Fruit fly (Drosophila melanogaster): ENCODE data around the gene CG17746.
A peak's percentile ranks its signal among the peaks of the same experiment; 100 is the strongest.

The CG17746 gene

DNA sequence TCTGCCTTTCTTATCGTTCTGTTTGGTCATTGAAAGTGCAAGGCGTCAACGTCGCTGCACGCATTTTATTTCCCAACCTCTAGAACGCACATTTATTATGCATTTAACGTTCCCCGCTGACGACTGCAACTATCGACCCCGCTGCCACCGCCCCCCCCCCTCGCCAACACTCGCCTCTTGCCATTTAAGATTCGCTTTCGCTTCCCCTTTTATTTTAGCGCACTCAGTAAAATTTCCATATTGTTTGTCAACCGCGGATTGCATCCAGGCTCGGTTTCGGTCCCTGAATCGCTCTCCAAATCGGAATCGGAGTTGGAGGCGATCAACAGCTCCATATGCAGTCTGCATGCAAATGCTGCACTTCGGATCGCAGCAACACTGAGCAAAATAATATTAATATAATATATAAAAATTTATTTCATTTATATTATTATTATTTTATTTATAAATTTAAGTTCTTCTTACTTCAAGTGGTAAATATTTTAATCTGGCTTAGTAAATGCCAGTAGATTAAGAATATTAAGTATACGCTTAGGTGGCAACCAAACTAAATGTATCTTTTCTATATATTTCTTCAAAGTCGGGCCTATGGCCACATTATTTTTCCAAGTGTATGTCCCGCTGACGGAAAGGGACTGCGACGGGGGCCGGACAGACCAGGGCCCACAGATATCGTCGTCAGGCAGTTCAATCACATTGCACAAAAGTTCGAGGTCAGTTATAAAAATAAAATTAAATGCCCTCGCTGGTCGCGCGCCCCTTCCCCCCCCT lies 1.4 kb upstream of the CG17746 start (continued):
- no peak for TF ChIP-seq CG18011 (GFP tag; optimal IDR thresholded peaks at IDR 0.05)
- no peak for TF ChIP-seq ab (GFP tag; optimal IDR thresholded peaks at IDR 0.05)
- no peak for TF ChIP-seq tna (GFP tag; IDR thresholded peaks at IDR 0.05; ENCODE audit: partially characterized antibody)
- peak; percentile 45 for TF ChIP-seq CG18262 (tag; optimal IDR thresholded peaks at IDR 0.05)
- no peak for TF ChIP-seq CG4707 (GFP tag; optimal IDR thresholded peaks at IDR 0.05)
- 0 out of 3 replicates have a peak, but pooled peaks have one; percentile 32 for TF ChIP-seq CG17361 (GFP tag; IDR thresholded peaks at IDR 0.05)
- TF ChIP-seq pzg (GFP tag; optimal IDR thresholded peaks at IDR 0.05): no peak
- 0 out of 2 replicates have a peak, but pooled peaks have one; percentile 30 for TF ChIP-seq seq (GFP tag; IDR thresholded peaks at IDR 0.05)
- TF ChIP-seq CG11085 (GFP tag; IDR thresholded peaks at IDR 0.05): no peak
- TF ChIP-seq CG8944 (GFP tag; optimal IDR thresholded peaks at IDR 0.05): no peak
- no peak for TF ChIP-seq zfh2 (GFP tag; optimal IDR thresholded peaks at IDR 0.05)
- TF ChIP-seq CG30020 (tag; optimal IDR thresholded peaks at IDR 0.05): no peak
- TF ChIP-seq CG9215 (GFP tag; IDR thresholded peaks at IDR 0.05): no peak
- TF ChIP-seq tll (GFP tag; optimal IDR thresholded peaks at IDR 0.05): no peak
- TF ChIP-seq peb (GFP tag; IDR thresholded peaks at IDR 0.05): no peak
- TF ChIP-seq CG12744 (GFP tag; optimal IDR thresholded peaks at IDR 0.05): no peak
- no peak for TF ChIP-seq lov (optimal IDR thresholded peaks at IDR 0.05)
- TF ChIP-seq lov (GFP tag; IDR thresholded peaks at IDR 0.05): no peak
- TF ChIP-seq lbe (GFP tag; optimal IDR thresholded peaks at IDR 0.05): peak; percentile 94
- TF ChIP-seq dmrt11E (tag; optimal IDR thresholded peaks at IDR 0.05): peak; percentile 55
- TF ChIP-seq hb (GFP tag; IDR thresholded peaks at IDR 0.05; ENCODE audit: partially characterized antibody): no peak
- no peak for TF ChIP-seq Oaz (GFP tag; IDR thresholded peaks at IDR 0.05)
- TF ChIP-seq ase (GFP tag; IDR thresholded peaks at IDR 0.05): no peak
- no peak for TF ChIP-seq CG17912 (GFP tag; optimal IDR thresholded peaks at IDR 0.05)
- no peak for TF ChIP-seq CG5180 (GFP tag; optimal IDR thresholded peaks at IDR 0.05)
- TF ChIP-seq twi (tag; optimal IDR thresholded peaks at IDR 0.05): peak; percentile 8
- no peak for TF ChIP-seq CG16779 (GFP tag; IDR thresholded peaks at IDR 0.05)
- no peak for TF ChIP-seq vfl (GFP tag; optimal IDR thresholded peaks at IDR 0.05)
- TF ChIP-seq Deaf1 (tag; optimal IDR thresholded peaks at IDR 0.05): no peak
- no peak for TF ChIP-seq ara (GFP tag; IDR thresholded peaks at IDR 0.05)
- no peak for TF ChIP-seq HmgD (GFP tag; optimal IDR thresholded peaks at IDR 0.05)
- TF ChIP-seq CG18476 (GFP tag; optimal IDR thresholded peaks at IDR 0.05): no peak
- no peak for TF ChIP-seq onecut (GFP tag; IDR thresholded peaks at IDR 0.05)
- no peak for TF ChIP-seq CG12219 (GFP tag; optimal IDR thresholded peaks at IDR 0.05)
- no peak; the same call in 1 of the 2 replicates for TF ChIP-seq CG31441 (GFP tag; IDR thresholded peaks at IDR 0.05)
- TF ChIP-seq mld (GFP tag; IDR thresholded peaks at IDR 0.05; ENCODE audit: partially characterized antibody): no peak

DNA sequence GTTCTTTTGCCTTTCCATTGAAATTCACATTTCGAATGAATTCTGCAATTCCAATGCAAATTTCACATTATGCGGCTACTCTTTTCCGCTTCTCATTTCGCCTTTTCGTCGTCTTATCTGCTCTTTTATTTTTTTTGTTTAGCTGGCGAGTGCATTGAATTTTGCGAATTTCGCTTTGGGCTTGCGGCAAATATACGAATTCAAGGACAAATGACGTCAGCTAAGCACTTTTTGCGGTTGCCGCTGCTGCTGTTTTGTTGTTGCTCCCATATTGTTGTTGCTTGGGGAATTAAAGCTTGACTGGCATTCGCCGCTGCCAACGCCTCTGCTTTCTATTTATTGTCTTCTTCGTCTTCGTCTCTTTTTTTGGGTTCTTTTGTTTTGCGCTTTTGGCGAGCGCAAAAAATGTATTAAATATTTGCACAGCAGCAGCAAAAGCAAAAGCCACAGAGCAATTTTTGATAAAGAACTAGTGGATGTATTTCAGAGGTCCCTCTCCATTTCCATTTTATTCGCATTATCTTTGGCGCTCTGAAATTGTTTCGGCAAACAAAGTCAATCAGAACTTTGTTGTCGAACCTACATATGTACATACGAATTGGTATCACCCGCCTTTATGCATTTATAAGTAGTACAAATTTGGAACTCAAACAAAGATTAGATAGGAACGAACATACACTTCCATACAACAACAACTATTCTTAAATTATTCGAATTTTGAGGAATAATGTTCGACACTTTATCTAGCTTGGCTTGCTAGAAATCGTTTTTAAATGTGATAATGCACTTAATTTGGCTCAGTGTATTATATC lies 613 bp upstream of the CG17746 start:
- no peak for TF ChIP-seq otp (GFP tag; IDR thresholded peaks at IDR 0.05)
- TF ChIP-seq CG17328 (GFP tag; IDR thresholded peaks at IDR 0.05): peak; percentile 17; the same call in 1 of the 2 replicates
- no peak for TF ChIP-seq fd64A (GFP tag; optimal IDR thresholded peaks at IDR 0.05)
- TF ChIP-seq sna (GFP tag; IDR thresholded peaks at IDR 0.05; ENCODE audit: partially characterized antibody): no peak
- no peak for TF ChIP-seq nmo (GFP tag; optimal IDR thresholded peaks at IDR 0.05)
- peak; percentile 50 for TF ChIP-seq ATbp (GFP tag; optimal IDR thresholded peaks at IDR 0.05)
- no peak for TF ChIP-seq CG3163 (GFP tag; optimal IDR thresholded peaks at IDR 0.05)
- no peak for TF ChIP-seq tin (GFP tag; optimal IDR thresholded peaks at IDR 0.05)
- no peak for TF ChIP-seq Side (GFP tag; optimal IDR thresholded peaks at IDR 0.05)
- no peak for TF ChIP-seq dmrt99B (tag; optimal IDR thresholded peaks at IDR 0.05)
- TF ChIP-seq zf30C (GFP tag; optimal IDR thresholded peaks at IDR 0.05): peak; percentile 47
- peak; percentile 13 for TF ChIP-seq gem (tag; optimal IDR thresholded peaks at IDR 0.05)
- TF ChIP-seq CG3281 (GFP tag; optimal IDR thresholded peaks at IDR 0.05): no peak
- TF ChIP-seq CG9215 (GFP tag; IDR thresholded peaks at IDR 0.05): no peak
- peak; percentile 54 for TF ChIP-seq salm (tag; optimal IDR thresholded peaks at IDR 0.05)

Data from whole organism, embryonic.